Fruit fly (Drosophila melanogaster) whole organism: ENCODE measurements around the gene Or94a.

Source experiments
- CG8478 ChIP-seq: fragments of >200 bp; optimal IDR thresholded peaks from 2 replicates; lab custom pipeline; 2018; ENCODE audit warnings: inconsistent platforms
- Dll ChIP-seq: fragments of >200 bp; optimal IDR thresholded peaks from 2 replicates; lab custom pipeline; 2017
- EcR ChIP-seq, 2 experiments: fragments of >200 bp; optimal IDR thresholded peaks; 2 replicates each; lab custom pipeline; 2017; ENCODE audit warnings: missing biosample characterization in 2 of 2, missing genetic modification characterization in 2 of 2, missing genetic modification reagents in 2 of 2
- pan ChIP-seq: fragments of >200 bp; optimal IDR thresholded peaks from 2 replicates; lab custom pipeline; 2017
- psq ChIP-seq: fragments of >200 bp; optimal IDR thresholded peaks from 2 replicates; lab custom pipeline; 2017

DNA sequence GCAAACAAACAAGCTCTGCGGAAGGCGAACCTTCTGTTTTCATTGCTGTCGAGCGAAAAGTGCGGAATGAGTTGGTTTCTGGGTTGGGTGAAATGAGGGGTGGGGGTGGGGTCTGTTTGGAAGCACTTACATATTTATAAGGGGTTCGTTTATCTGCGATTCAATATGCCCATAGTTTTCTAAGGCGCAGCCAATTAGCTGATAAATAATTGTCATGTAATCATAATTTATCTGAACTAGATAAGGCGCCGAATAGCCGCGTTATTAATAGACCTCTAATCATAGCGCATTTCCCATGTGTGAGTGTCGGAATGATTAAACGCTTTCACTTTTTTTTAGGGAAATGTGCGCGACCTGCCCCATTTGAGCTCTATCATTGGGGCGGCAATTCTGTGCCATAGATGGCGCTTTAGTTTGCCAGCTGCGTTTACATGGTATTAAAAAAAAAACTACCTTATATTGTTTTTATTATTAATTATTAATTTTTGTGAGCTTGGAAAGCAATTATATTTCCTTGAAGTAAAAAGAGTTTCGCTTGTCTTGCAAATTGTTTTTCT is 11.6 kb downstream of the Or94a start:
- TF ChIP-seq psq (lab: Kevin White, UChicago) (no peak), CG8478 (lab: Kevin White, UChicago) (no peak), EcR (GFP tag; optimal IDR thresholded peaks at IDR 0.05; lab: Kevin White, UChicago) (no peak), Dll (no peak), pan (lab: Kevin White, UChicago) (no peak)
